Worm (Caenorhabditis elegans) whole organism, mixed stage, embryonic: Measurements from ENCODE around the gene txt-5.

Experiments
- blmp-1 ChIP-seq: fragments of 150-350 bp; optimal IDR thresholded peaks from 2 replicates; lab custom pipeline; 2014; ENCODE audit warnings: missing biosample characterization, missing genetic modification characterization
- ceh-43 ChIP-seq: fragments of 200-800 bp; sonication (Bioruptor generic); optimal IDR thresholded peaks from 2 replicates; lab custom pipeline; 2018; ENCODE audit warnings: mild to moderate bottlenecking, missing genetic modification characterization, moderate library complexity, missing compliant biosample characterization
- ceh-83 ChIP-seq: fragments of 200-800 bp; sonication (Bioruptor generic); optimal IDR thresholded peaks from 2 replicates; lab custom pipeline; 2018; ENCODE audit warnings: mild to moderate bottlenecking, missing genetic modification characterization, missing compliant biosample characterization
- ces-1 ChIP-seq: fragments of 150-350 bp; optimal IDR thresholded peaks from 2 replicates; lab custom pipeline; 2014; ENCODE audit warnings: missing biosample characterization, missing genetic modification reagents, missing genetic modification characterization
- cnd-1 ChIP-seq: fragments of 200-800 bp; sonication (Bioruptor generic); optimal IDR thresholded peaks from 2 replicates; lab custom pipeline; 2018; ENCODE audit warnings: mild to moderate bottlenecking, missing genetic modification characterization, missing compliant biosample characterization
- nhr-12 ChIP-seq: fragments of 150-350 bp; optimal IDR thresholded peaks from 2 replicates; lab custom pipeline; 2014; ENCODE audit warnings: missing biosample characterization, missing genetic modification characterization
- nhr-237 ChIP-seq: fragments of 150-350 bp; optimal IDR thresholded peaks from 2 replicates; lab custom pipeline; 2014; ENCODE audit warnings: missing biosample characterization, missing genetic modification characterization
- nhr-28 ChIP-seq: fragments of 150-350 bp; optimal IDR thresholded peaks from 2 replicates; lab custom pipeline; 2014; ENCODE audit warnings: missing biosample characterization, missing genetic modification characterization
- nhr-76 ChIP-seq: sonication (generic microtip); optimal IDR thresholded peaks from 2 replicates; lab custom pipeline; 2017; ENCODE audit warnings: missing biosample characterization, missing genetic modification characterization
- pha-4 ChIP-seq: fragments of 150-350 bp; optimal IDR thresholded peaks from 2 replicates; lab custom pipeline; 2018; ENCODE audit warnings: missing biosample characterization, missing genetic modification reagents, missing genetic modification characterization
- snpc-4 ChIP-seq: fragments of 150-350 bp; optimal IDR thresholded peaks from 2 replicates; lab custom pipeline; 2014; ENCODE audit warnings: missing biosample characterization, missing genetic modification characterization
- unc-39 ChIP-seq: fragments of 150-350 bp; optimal IDR thresholded peaks from 2 replicates; lab custom pipeline; 2014; ENCODE audit warnings: missing biosample characterization, missing genetic modification characterization
- unc-62 ChIP-seq: fragments of 150-350 bp; optimal IDR thresholded peaks from 2 replicates; lab custom pipeline; 2014; ENCODE audit warnings: missing biosample characterization, missing genetic modification reagents, missing genetic modification characterization
- ztf-11 ChIP-seq: fragments of 150-350 bp; optimal IDR thresholded peaks from 2 replicates; lab custom pipeline; 2014; ENCODE audit warnings: missing biosample characterization, missing genetic modification characterization

DNA sequence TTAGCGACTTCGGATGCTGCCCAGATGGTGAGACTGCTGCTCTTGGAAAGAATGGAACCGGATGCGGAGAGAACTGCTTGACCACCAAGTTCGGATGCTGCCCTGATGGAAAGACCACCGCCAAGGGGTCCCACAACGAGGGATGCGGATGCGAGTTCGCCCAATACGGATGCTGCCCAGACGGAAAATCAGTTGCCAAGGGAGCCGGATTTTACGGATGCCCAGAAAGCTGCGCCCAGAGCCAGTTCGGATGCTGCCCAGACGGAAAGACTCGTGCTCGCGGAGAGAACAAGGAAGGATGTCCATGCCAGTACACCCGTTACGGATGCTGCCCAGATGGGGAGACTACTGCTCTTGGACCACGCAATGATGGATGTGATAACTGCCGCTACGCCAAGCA, 6.0 kb downstream of the txt-5 start:
- TF ChIP-seq unc-39 (tag; lab: Kevin White, UChicago) (no peak), unc-62 (GFP tag; lab: Kevin White, UChicago) (no peak), nhr-28 (tag; lab: Kevin White, UChicago) (no peak), ces-1 (GFP tag; lab: Kevin White, UChicago) (no peak), ceh-83 (GFP tag; lab: Kevin White, UChicago) (no peak), snpc-4 (tag; lab: Kevin White, UChicago) (no peak), pha-4 (tag; lab: Kevin White, UChicago) (no peak), ztf-11 (tag; lab: Kevin White, UChicago) (no peak), ceh-43 (no peak), cnd-1 (tag; lab: Kevin White, UChicago) (no peak), blmp-1 (tag; lab: Kevin White, UChicago) (no peak), nhr-12 (tag; lab: Kevin White, UChicago) (no peak), nhr-76 (no peak), nhr-237 (tag; lab: Kevin White, UChicago) (no peak)
